Worm (Caenorhabditis elegans): Measurements from ENCODE around the gene nas-4.

DNA sequence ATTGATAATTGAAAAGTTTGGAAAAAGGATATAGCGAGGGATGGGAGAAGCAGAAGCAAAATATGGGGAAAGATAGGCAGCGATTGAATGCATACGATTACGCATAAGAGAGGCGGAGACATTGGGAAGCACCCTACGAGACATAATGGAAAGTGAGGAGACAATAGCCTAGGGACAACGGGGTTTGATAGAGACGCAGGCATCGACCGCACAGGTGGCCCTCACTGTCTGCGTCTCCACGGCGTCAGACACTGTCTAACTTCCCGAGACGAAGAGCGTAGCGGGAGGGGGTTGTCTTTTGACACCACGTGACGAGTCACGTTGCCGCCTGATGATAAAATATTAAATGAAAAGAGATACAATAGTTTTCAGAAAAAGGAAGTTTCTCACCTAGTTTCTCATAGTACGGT lies 5.5 kb upstream of the nas-4 start:
- no peak for TF ChIP-seq pax-1 (tag; optimal IDR thresholded peaks at IDR 0.05)
- TF ChIP-seq ceh-30 (tag; optimal IDR thresholded peaks at IDR 0.05) = no peak
- TF ChIP-seq nfya-1 (tag; optimal IDR thresholded peaks at IDR 0.05) = peak; percentile 62
- peak; percentile 65 for TF ChIP-seq ceh-31 (tag; optimal IDR thresholded peaks at IDR 0.05)
- TF ChIP-seq F13H6.1 (tag; optimal IDR thresholded peaks at IDR 0.05) = no peak
- TF ChIP-seq pha-4 (tag; optimal IDR thresholded peaks at IDR 0.05) = no peak
- peak; percentile 57 for TF ChIP-seq tbx-2 (tag; optimal IDR thresholded peaks at IDR 0.05)
- no peak for TF ChIP-seq sdc-2 (tag; optimal IDR thresholded peaks at IDR 0.05)
- TF ChIP-seq ceh-18 (tag; optimal IDR thresholded peaks at IDR 0.05) = peak; percentile 46
- TF ChIP-seq unc-42 (tag; optimal IDR thresholded peaks at IDR 0.05) = no peak
- TF ChIP-seq ceh-19 (GFP tag; optimal IDR thresholded peaks at IDR 0.05) = no peak
- TF ChIP-seq C38D4.7 (GFP tag; optimal IDR thresholded peaks at IDR 0.05) = no peak
